Fruit fly (Drosophila melanogaster) S2 (cell line): ENCODE results near the gene CG46467.

Source experiments
- CG8478 ChIP-seq: fragments of >200 bp; optimal IDR thresholded peaks from 2 replicates; lab custom pipeline; 2018
- CTCF ChIP-seq, 2 experiments: fragments of >200 bp; optimal IDR thresholded peaks; 2 replicates each; lab custom pipeline; 2018

Gene CG46467

DNA sequence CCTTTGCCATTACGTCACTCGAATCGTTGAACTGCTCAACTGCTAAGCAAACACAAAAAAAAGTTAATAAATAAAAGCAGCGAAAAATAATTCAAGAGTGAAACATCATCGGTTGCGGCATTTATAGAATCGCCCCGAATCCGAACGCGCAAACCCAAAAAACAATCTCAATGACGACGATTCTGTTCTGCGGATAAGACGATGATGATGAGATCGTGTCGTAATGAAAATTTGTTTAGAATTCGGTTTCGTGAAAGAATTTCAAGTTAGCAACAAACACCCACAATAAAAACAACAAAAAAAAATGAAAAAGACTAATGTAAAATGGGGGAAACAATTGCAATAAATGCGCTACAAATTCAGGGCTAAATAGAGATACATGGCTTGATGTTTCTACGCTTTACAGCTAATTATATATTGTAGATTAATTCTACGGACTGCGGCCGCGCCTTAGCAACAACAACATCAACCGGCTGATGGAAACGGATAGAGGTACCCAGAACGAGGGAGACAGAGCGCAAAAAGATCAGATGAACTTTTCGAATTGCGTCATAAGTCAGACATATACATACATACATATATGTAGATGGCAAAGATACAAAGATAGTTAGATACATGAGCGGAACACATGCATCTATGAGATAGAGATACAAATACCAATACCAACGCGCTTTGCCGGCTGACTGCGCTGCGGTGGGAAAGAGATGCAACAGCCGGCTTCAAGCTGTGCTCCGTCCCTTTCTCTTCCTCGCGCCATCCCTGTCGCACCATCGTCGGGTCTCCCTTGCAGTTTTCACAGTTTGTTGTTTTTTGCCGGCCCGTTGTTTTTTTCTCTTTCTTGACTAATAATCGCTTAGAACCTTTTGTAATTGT, 2.9 kb downstream of the CG46467 start:
- no peak for TF ChIP-seq CTCF (optimal IDR thresholded peaks at IDR 0.05; lab: Kevin White, UChicago)
- no peak for TF ChIP-seq CG8478 (lab: Kevin White, UChicago)

DNA sequence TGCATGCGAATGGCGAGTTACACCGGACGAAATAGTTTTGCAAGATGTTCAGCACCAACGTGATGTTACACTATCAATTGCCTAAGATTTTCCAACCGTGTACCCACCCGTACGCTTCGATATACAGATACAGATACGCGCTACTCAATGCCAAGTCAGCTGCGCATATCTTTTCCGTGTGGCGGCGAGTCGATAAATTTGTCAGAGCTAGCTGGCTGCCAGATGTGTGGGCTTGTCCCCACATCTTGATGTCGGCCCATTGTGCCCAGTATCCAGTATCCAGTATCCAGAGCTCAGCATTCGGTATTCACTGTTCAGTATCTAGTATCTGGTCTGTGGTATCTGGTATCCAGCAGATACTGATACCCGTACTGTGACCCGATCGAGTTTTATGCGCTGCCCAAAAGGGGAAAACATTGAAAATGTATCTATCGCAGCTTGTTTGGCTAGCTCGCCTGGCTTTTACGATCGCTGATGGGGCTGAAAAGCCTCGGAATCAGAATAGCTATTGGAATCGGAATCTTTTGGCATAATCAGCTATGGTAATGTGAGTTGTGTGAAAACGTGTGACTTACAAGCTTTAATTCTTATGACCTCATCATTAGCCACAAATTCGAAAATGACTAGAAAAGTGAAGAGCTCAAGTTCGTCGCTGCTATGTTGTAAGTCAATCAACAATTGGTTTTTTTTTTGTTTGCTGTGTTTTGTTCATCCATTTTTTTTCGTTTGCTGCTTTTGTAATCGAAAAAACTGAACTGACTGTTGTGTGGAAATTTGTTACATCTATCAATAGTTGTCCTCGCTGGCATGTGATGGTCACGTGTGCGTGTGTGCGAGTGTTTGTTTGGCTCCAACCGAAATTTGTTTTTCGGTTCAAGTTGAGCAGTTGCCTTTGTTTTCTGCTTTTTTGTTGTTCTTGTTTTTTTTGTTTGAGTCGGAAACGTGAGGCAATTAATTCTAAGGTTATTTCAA, 3.8 kb downstream of the CG46467 start:
- TF ChIP-seq CTCF (optimal IDR thresholded peaks at IDR 0.05; lab: Kevin White, UChicago) (no peak), CG8478 (lab: Kevin White, UChicago) (no peak)

DNA sequence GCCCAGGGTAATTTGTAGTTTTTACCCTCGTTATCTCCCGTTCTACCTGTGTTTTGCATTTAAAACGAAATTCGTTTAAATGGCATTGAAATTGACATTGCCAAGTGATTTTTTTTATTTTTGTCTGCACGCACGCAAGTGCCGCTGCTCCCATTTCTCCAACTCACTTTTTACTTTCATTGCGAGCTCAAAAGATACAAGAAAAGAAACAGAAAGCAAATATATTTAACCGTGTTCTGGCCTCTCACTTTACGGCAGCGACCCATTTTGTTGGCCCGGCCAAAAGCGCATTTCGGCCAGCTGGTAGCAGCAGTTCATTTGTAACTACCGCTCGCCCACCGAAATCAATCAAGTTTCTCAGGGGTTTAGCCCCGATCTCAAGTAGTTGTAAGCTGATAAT, 4.8 kb downstream of the CG46467 start:
- no peak for TF ChIP-seq CG8478 (lab: Kevin White, UChicago)
- no peak for TF ChIP-seq CTCF (optimal IDR thresholded peaks at IDR 0.05; lab: Kevin White, UChicago)

DNA sequence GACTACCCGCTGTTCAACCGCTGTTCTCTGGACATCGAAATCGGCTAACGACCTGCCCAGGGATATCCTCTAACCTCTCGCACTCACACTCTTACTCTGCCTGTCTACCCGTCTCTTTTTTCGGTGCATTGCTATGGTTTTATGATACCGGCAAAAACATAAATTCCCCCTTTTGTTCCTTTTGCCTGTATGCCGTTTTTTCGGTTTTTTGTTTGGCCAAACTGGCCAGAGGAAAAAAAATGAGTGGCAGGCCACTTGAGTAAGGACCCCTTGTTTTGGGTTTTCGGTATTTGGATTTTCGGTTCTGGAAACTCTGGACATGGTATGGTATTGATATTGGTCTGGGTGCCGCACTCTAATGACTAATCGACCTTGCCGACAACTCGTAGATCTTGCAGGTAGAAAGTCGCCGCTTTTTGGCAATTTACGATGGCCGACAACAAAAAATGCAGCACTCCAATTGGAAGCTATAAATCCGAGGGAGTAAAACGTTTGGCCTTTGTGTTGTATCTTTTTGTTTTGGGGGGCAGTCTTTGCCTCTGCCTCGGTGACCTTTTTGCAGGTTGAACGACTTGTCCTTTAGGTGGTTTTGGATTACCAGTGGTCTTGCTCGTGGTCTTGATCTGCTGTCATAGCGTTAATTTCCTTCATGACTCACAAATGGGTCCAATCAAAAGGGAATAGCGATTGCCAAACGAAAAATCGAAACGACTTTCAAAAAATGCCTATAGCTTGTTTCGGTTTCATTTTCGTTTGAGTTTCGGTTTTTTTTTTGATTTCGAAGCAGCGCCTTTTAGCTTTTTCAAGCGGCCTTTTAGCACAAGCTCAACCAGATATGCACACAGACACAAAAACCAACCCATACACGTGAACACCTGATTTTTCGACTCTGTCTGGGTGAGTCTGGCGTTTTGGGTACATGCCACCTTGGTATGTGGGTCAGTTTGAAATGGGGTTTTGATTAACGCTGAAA, 5.7 kb downstream of the CG46467 start:
- TF ChIP-seq CTCF (optimal IDR thresholded peaks at IDR 0.05; lab: Kevin White, UChicago) (no peak), CG8478 (lab: Kevin White, UChicago) (no peak)

DNA sequence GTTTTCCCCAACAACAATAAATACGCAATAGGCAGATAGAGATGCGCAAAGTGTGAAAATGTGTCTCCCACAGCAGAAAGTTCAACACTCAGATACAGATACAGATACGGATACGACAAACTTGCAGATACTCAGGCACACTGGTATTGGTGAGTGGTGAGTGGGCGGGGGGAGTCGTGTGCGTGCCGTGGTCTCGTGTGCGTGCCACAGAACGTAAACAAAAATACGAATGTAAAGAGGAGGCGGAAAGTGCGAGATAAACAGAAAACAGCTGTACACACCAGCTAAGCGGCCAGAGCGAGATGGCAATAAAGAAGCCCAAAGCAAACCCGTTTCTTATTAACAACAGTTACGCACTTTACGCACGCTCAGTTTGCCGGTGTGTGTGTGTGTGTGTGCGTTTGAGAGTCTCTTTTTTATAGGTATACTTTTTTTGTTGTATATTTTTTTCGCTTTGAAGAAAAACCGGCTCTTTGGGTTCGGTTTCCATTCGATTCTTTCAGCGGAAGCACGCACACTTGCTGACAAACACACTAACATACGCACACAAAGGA, 6.9 kb downstream of the CG46467 start:
- TF ChIP-seq CTCF (optimal IDR thresholded peaks at IDR 0.05; lab: Kevin White, UChicago) (no peak), CG8478 (lab: Kevin White, UChicago) (no peak)

DNA sequence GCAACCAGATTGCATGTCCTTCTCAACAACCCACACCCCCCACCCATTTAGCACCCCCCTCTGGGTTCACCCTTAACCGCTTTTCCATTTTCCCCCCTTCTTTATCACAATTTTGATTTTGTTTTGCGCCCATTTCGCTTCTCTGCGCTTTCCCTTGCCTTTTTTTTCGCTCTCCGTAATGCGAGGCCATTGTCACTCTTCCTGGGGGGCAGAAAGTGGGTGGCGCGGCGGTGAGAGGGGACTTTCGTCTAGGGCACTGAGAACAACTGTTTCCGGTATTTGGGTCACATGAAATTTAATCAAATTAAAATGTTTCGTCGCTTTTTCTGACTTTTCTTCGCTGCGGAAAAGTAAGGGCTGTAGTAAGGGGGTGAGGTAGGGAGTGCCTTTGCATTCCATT, 7.5 kb downstream of the CG46467 start:
- no peak for TF ChIP-seq CTCF (optimal IDR thresholded peaks at IDR 0.05; lab: Kevin White, UChicago)
- TF ChIP-seq CG8478 (lab: Kevin White, UChicago) = no peak

DNA sequence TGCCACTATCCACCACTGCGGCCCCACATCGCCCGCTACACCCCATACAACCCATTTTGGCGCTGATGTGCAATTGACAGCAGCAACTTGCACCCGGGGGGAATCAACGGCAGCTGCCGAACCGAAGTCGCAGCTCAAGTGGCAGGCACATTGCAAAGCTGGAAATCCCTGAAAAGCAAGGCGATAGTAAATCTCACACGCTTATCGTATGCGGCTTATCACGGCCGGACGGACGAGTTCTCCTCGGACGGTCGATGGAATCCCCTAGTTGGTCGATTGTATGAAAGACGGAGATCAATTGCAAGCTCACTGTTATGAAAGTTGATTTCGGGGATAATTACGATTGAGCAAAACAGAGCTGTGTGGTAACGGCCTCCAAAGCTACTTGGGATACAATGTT, 8.3 kb downstream of the CG46467 start:
- TF ChIP-seq CTCF (optimal IDR thresholded peaks at IDR 0.05; lab: Kevin White, UChicago) (no peak), CG8478 (lab: Kevin White, UChicago) (no peak)

DNA sequence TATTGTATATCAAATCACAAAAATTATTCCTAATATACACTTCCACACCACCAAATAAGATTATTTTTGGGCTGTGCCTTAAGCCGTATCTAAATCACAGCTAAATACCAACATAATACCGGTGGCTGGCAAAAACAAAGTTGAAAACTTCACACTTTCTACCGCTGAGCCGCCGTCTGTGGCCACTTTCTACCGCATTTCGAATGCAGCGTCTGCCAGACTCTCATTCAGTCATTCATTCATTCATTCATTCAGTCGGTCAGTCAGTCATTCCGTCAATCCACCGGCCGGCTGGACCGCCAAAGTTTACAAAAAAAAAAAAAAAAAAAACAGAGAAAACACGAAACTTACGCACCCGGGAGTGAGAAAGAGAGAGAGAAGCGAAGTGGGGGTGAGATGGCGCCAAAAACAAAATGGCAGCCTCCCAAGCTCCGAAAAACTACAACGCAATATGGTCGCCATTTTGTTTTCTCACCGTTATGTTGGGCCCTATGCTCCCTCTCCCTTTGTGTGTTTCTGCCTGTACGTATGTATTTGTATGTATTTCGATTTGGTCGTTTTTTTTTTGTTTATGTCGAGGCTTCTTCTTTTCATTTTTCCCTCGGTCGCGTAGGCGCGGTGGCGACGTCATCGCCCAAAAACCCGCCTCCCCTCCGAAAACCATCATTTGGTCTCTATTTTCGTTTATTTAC, 8.9 kb downstream of the CG46467 start:
- TF ChIP-seq CTCF (optimal IDR thresholded peaks at IDR 0.05; lab: Kevin White, UChicago) = no peak
- no peak for TF ChIP-seq CG8478 (lab: Kevin White, UChicago)

DNA sequence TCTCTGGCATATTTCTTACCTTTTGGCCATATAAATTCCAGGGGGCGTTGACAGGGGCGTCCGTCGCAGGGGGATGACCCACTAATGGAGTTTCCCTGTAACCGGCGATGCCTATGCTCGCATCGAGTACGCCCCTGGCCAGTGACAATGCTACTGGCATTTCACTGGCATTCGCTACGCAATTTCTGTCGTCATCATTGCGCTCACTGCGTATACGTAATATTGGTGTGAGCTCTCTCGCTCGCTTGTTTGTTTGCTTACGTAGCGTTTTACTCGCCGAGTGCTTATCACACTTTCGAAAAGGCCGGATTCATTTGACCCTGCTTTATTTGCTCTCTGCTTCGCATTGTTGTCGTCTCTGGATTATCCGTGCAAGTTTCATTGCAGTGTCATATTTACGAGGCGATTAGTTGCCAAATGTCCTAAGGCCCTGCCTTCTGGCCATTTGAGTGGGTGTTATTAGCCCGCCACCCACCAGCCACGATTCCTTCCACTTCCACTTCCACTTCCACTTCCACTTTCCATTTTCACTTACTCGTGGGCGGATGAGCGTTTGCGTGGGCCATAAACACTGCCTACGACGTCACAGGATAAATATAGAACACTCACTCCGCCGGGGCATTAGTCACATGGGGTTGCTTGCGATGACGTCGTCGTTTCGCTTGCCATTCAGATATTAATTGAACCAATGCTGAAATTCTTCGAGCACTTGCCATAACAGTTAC, 10.1 kb downstream of the CG46467 start:
- TF ChIP-seq CTCF (optimal IDR thresholded peaks at IDR 0.05; lab: Kevin White, UChicago) (no peak), CG8478 (lab: Kevin White, UChicago) (no peak)

DNA sequence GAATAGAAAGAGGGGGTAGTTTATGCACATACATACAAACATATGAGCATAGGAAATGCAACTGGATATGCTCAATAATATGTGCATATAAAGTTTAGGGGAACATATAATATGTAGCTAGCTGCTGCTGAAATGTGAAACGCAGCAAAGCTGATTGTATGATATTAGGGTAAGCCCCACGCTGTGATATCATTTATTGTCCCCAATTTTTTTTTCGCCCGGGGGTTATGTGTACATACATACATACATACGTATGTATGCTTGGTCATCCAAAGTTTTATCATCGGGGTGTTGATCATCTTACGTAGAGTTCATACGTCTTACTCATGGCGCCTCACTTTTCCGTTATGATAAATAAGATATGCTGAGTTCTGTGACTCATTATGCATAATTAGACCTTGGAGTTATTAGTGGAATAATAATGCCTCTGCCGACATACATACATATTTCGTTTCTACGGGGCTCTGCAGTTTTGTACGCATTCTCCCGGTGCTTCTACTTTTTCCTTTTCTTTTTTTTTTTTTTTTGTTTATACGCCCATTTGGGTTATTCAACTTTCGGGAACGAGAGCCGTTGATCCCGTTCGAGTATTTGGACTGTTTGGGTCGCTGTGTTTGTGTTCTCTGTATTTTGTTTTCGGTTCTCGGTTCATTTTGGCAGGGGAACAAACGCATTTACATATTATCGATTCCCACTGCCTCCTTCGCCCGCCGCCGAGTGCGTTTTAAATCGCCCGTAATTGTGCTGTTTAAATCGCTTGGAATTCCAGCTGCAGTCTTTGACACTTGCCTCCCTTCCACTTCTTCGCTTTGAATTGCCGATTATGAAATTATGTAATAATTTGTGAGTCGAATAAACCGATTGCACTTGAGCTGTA, 11.2 kb downstream of the CG46467 start:
- TF ChIP-seq CTCF (optimal IDR thresholded peaks at IDR 0.05; lab: Kevin White, UChicago) (no peak), CG8478 (lab: Kevin White, UChicago) (no peak)

DNA sequence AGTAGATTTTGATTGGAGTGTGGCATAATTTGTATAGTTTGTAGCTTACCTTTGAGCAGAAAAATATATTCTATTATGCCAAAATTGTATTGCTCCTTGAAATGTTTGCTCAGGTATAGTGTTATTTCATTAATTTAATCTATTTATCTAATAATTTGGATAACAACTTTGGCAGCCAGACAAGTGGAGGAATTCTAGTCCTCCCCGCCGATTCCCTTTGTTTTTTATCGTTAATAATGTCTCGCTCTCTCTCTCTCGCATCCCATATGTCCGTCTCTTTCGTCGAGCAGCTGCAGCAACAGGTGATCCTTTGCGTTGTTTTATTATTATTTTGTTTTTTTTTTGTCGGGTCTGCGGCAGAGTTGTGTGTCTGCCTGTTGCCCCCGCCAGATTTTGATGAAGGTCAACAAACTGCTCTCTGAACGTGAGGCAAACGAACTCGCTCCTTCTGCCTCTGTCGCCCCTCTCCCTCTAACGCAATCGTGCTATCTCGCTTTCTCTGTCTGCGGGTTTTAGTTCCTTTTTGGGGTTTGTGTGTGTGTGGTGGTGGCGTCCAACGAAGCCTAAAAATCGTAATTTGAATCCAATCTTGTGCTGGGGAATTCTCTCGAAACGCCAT, 12.0 kb downstream of the CG46467 start:
- TF ChIP-seq CTCF (optimal IDR thresholded peaks at IDR 0.05; lab: Kevin White, UChicago) (no peak), CG8478 (lab: Kevin White, UChicago) (no peak)
